Worm (Caenorhabditis elegans) whole organism, L2 larva: ENCODE results near the gene C31B8.16.

ENCODE experiments used
- elt-1 ChIP-seq: fragments of 150-350 bp; optimal IDR thresholded peaks from 2 replicates; lab custom pipeline; 2014; ENCODE audit warnings: missing biosample characterization, missing genetic modification characterization
- fos-1 ChIP-seq: fragments of 150-350 bp; optimal IDR thresholded peaks from 2 replicates; lab custom pipeline; 2014; ENCODE audit warnings: missing biosample characterization, missing genetic modification characterization
- lin-13 ChIP-seq: fragments of 150-350 bp; optimal IDR thresholded peaks from 2 replicates; lab custom pipeline; 2014; ENCODE audit warnings: missing biosample characterization, missing genetic modification reagents, missing genetic modification characterization
- lsy-2 ChIP-seq, 2 experiments: fragments of 150-350 bp in 1 of 2; sonication (generic microtip) in 1 of 2; optimal IDR thresholded peaks; 2 replicates each; lab custom pipeline; 2014 to 2017; ENCODE audit warnings: missing biosample characterization in 2 of 2, missing genetic modification characterization in 2 of 2
- nhr-23 ChIP-seq: fragments of 150-350 bp; optimal IDR thresholded peaks from 2 replicates; lab custom pipeline; 2014; ENCODE audit warnings: missing biosample characterization, missing genetic modification reagents, missing genetic modification characterization
- nhr-25 ChIP-seq: fragments of 150-350 bp; sonication (generic microtip); optimal IDR thresholded peaks from 3 replicates; lab custom pipeline; 2014; ENCODE audit warnings: missing biosample characterization, missing genetic modification characterization
- unc-39 ChIP-seq: fragments of 150-350 bp; optimal IDR thresholded peaks from 2 replicates; lab custom pipeline; 2014; ENCODE audit warnings: missing biosample characterization, missing genetic modification characterization

DNA sequence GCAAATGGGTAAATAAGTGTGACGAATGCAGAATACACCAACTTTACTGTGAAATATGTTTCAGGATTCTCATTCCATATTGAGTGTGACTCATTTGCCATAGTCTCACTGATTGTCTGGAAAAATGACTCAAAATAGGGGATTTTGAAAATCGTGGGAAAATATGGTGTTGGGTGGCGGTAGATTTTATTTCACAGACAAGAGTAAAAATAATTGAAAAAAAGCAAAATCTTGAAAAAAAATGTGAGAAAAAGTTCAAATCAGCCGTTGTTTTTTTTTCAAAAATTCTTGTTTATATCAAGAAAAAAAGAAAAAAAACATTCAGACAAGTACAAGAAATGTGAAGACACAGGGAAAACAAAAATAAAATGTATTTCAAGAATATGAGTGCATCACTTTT is 7.3 kb upstream of the C31B8.16 start, which contains the start of gene srh-38:
- TF ChIP-seq nhr-25 (tag; lab: Kevin White, UChicago) (no peak), nhr-23 (tag; lab: Kevin White, UChicago) (no peak), lsy-2 (tag; optimal IDR thresholded peaks at IDR 0.05; lab: Kevin White, UChicago) (no peak), lin-13 (GFP tag; lab: Kevin White, UChicago) (no peak), elt-1 (tag; lab: Kevin White, UChicago) (no peak), unc-39 (tag; lab: Kevin White, UChicago) (no peak), fos-1 (tag; lab: Kevin White, UChicago) (no peak)
